Worm (Caenorhabditis elegans): ENCODE results near the gene Y39A1A.2.

The Y39A1A.2 gene

DNA sequence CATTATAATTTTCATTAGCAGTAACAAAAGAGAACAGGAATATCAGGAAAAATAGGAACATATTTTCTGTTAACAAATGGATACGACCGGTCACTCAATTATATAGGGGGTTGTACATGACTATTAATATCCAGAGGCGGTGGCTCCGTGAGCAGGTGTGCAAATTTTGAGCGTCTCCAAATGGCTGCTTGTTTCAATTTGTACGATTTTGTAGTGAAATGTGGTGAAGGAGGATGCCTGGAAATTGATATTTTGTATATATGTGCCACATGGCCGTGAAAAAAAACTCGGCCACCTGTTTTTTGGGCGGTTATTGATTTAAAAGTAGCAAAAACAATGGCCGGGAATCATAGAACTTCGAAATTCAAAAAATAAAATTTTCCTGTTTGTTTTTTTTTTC, 10.6 kb downstream of the Y39A1A.2 start, which contains the start of gene Y45F3A.8:
Gene Y45F3A.8 (minus strand): TSS at position 101 of the 400 bp plus-strand sequence.
- TF ChIP-seq nhr-28 (tag; optimal IDR thresholded peaks at IDR 0.05): no peak
- no peak for TF ChIP-seq skn-1 (tag; optimal IDR thresholded peaks at IDR 0.05)
- no peak for TF ChIP-seq elt-2 (tag; optimal IDR thresholded peaks at IDR 0.05)
- TF ChIP-seq lin-15B (tag; optimal IDR thresholded peaks at IDR 0.05): no peak
- TF ChIP-seq aly-2 (tag; optimal IDR thresholded peaks at IDR 0.05): no peak
- no peak for TF ChIP-seq eor-1 (tag; optimal IDR thresholded peaks at IDR 0.05)
- no peak for TF ChIP-seq tbx-2 (tag; optimal IDR thresholded peaks at IDR 0.05)
- TF ChIP-seq mdl-1 (tag; optimal IDR thresholded peaks at IDR 0.05): no peak
- TF ChIP-seq mml-1 (tag; optimal IDR thresholded peaks at IDR 0.05): no peak
- TF ChIP-seq ztf-11 (tag; optimal IDR thresholded peaks at IDR 0.05): no peak
- no peak for TF ChIP-seq ceh-82 (tag; optimal IDR thresholded peaks at IDR 0.05)
- no peak for TF ChIP-seq nhr-43 (tag; optimal IDR thresholded peaks at IDR 0.05; ENCODE audit: poor library complexity, severe bottlenecking)
- TF ChIP-seq daf-12 (tag; optimal IDR thresholded peaks at IDR 0.05): no peak
- TF ChIP-seq lin-39 (tag; optimal IDR thresholded peaks at IDR 0.05): no peak
- TF ChIP-seq ZK546.5 (tag; optimal IDR thresholded peaks at IDR 0.05): no peak
- TF ChIP-seq elt-3 (tag; optimal IDR thresholded peaks at IDR 0.05): no peak
- no peak for TF ChIP-seq nfya-1 (tag; optimal IDR thresholded peaks at IDR 0.05; ENCODE audit: insufficient read depth)
- no peak for TF ChIP-seq hmg-11 (tag; optimal IDR thresholded peaks at IDR 0.05)

DNA sequence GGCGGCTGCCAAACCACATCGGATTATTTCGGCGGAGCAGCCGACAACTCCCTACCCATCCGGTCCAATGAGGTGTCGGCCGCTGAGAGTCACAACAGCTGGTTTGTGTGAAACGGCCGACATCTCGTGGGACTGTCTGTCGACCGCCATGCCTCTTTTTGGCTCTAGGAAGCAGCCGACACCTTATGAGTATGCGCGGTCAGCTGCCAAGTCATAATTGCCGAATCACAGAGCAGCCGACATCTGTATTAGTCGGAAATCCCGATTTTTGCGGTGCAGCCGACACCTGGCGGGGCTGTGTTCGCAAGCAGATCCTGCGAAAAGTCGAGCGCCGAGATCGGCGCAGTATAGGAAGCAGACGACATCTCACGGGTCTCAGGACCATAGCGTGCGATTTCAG, 11.3 kb downstream of the Y39A1A.2 start:
- TF ChIP-seq egl-5 (tag; optimal IDR thresholded peaks at IDR 0.05) (no peak), lin-15B (tag; optimal IDR thresholded peaks at IDR 0.05) (no peak), fkh-10 (GFP tag; optimal IDR thresholded peaks at IDR 0.05) (no peak), lsy-12 (tag; optimal IDR thresholded peaks at IDR 0.05) (no peak)

- TF ChIP-seq ceh-28 (tag; optimal IDR thresholded peaks at IDR 0.05) (no peak), lin-39 (tag; optimal IDR thresholded peaks at IDR 0.05) (no peak), ztf-4 (tag; optimal IDR thresholded peaks at IDR 0.05) (no peak), ZK546.5 (tag; optimal IDR thresholded peaks at IDR 0.05) (no peak), ama-1 (optimal IDR thresholded peaks at IDR 0.05) (no peak), eor-1 (tag; optimal IDR thresholded peaks at IDR 0.05) (no peak), hmg-11 (tag; optimal IDR thresholded peaks at IDR 0.05) (no peak), nhr-28 (tag; optimal IDR thresholded peaks at IDR 0.05) (no peak), unc-39 (tag; optimal IDR thresholded peaks at IDR 0.05) (no peak), fos-1 (tag; optimal IDR thresholded peaks at IDR 0.05) (no peak), mdl-1 (tag; optimal IDR thresholded peaks at IDR 0.05) (no peak), unc-62 (GFP tag; optimal IDR thresholded peaks at IDR 0.05) (no peak), nhr-11 (tag; optimal IDR thresholded peaks at IDR 0.05) (no peak), snpc-4 (tag; optimal IDR thresholded peaks at IDR 0.05) (no peak)
Measured at ce11 chrIII:10586243-10586642, 17.1 kb downstream of the Y39A1A.2 start, which contains the start of gene Y45F3A.5. Y45F3A.5 (minus strand) TSS chrIII:10586343.

ce11 chrIII:10583483-10583882, 19.9 kb downstream of the Y39A1A.2 start:
- TF ChIP-seq fkh-10 (GFP tag; optimal IDR thresholded peaks at IDR 0.05) (no peak), elt-1 (tag; optimal IDR thresholded peaks at IDR 0.05) (no peak), jun-1 (tag; optimal IDR thresholded peaks at IDR 0.05) (no peak), nhr-237 (tag; optimal IDR thresholded peaks at IDR 0.05) (no peak), aly-2 (tag; optimal IDR thresholded peaks at IDR 0.05) (no peak), pqm-1 (tag; optimal IDR thresholded peaks at IDR 0.05) (no peak), sea-2 (GFP tag; optimal IDR thresholded peaks at IDR 0.05) (no peak), unc-39 (tag; optimal IDR thresholded peaks at IDR 0.05) (no peak), fos-1 (tag; optimal IDR thresholded peaks at IDR 0.05) (no peak), mml-1 (tag; optimal IDR thresholded peaks at IDR 0.05) (no peak), pha-4 (tag; optimal IDR thresholded peaks at IDR 0.05) (no peak), lsy-12 (tag; optimal IDR thresholded peaks at IDR 0.05) (no peak), ZK546.5 (tag; optimal IDR thresholded peaks at IDR 0.05) (no peak), egl-5 (tag; optimal IDR thresholded peaks at IDR 0.05) (no peak), nhr-11 (tag; optimal IDR thresholded peaks at IDR 0.05) (no peak), egl-27 (tag; optimal IDR thresholded peaks at IDR 0.05) (no peak)

DNA sequence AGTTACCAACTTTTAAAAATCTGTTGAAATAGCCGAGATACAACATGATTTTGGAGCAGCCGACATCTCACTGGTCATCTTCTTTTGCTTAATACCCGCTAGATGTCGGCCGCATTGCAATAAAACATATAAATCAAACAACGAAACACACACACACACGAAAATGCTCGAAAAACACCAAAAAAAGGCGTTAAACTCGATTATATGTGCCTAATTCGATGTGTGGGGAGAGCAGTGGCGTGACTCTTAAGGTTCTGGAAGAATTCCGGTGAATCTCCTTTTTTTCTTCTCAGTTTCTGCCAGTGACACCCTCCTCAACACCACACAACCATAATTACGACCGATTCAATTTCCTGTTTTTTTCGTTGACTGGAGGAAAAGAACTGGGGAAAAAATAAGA, 23.2 kb downstream of the Y39A1A.2 start:
- TF ChIP-seq snpc-4 (tag; optimal IDR thresholded peaks at IDR 0.05): peak; percentile 24
- TF ChIP-seq mdl-1 (tag; optimal IDR thresholded peaks at IDR 0.05): no peak
